Fruit fly (Drosophila melanogaster): ENCODE data around the gene Vps15.

Gene Vps15

DNA sequence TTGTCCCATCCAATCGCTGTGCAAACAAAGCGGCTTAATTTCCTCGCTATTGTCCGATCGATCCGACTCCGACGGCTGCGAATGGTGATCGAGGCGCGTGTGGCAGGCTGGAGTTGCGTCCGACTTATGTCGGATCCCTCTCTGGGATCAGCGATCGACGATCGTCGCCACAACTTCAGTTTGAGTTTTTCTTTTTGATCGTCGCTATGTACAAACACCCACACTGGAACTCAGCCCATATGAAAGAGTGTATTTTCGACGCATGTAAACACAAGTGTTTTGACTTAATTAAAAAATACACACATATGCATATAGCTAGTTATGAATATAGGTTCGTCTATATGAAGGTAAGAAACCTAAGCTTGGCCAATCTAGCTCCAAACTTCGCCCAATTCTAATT is 18.4 kb upstream of the Vps15 start, which contains the start of gene sage:
TSS of gene sage (minus strand) at position 101 of the 400 bp plus-strand sequence.
- TF ChIP-seq sage (GFP tag; optimal IDR thresholded peaks at IDR 0.05) (no peak), HLH106 (tag; optimal IDR thresholded peaks at IDR 0.05) (no peak), Mio (GFP tag; optimal IDR thresholded peaks at IDR 0.05) (no peak), Hr78 (GFP tag; optimal IDR thresholded peaks at IDR 0.05) (no peak), Myc (optimal IDR thresholded peaks at IDR 0.05) (no peak), Dfd (GFP tag; optimal IDR thresholded peaks at IDR 0.05) (no peak), sv (GFP tag; optimal IDR thresholded peaks at IDR 0.05) (no peak), Hnf4 (GFP tag; optimal IDR thresholded peaks at IDR 0.05) (no peak), Rel (GFP tag; optimal IDR thresholded peaks at IDR 0.05) (no peak), Rel (tag; optimal IDR thresholded peaks at IDR 0.05) (no peak), OdsH (GFP tag; optimal IDR thresholded peaks at IDR 0.05) (no peak), GATAd (GFP tag; optimal IDR thresholded peaks at IDR 0.05) (no peak), N (GFP tag; optimal IDR thresholded peaks at IDR 0.05) (no peak), foxo (GFP tag; optimal IDR thresholded peaks at IDR 0.05) (no peak), Hr83 (GFP tag; optimal IDR thresholded peaks at IDR 0.05; ENCODE audit: poor library complexity, severe bottlenecking) (no peak), CrebA (GFP tag; optimal IDR thresholded peaks at IDR 0.05; ENCODE audit: borderline replicate concordance) (no peak), br (GFP tag; optimal IDR thresholded peaks at IDR 0.05) (no peak), Sp1 (GFP tag; optimal IDR thresholded peaks at IDR 0.05) (no peak), lola (GFP tag; optimal IDR thresholded peaks at IDR 0.05) (no peak), h (GFP tag; optimal IDR thresholded peaks at IDR 0.05) (no peak)

DNA sequence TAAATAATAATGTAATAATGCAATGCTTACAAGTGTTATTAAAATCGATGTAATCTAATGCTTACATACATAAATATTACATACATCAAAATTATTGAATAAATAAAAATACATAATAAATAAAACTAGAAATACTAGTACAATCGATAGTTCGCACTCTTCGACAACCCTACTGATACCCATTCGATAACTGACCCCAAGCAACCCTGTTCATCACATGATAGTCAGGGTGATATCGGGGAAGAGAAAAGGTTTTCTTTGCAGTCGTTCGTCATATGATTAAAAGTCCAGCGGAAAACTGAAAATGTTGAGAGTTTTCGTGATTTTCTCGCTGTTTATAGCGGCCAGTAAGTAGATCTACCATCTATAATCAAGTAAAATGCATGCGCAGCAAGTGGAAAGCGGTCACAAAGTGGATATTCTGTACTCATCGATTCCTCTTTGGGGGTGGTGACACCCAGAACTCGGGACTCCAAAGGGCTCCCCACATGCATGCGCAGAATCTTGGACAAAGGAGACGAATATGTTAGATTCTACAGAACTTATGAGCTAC is 14.8 kb upstream of the Vps15 start, which contains the start of gene ATP6AP2:
TSS of gene ATP6AP2 (plus strand) at position 218 of the 553 bp plus-strand sequence.
- TF ChIP-seq Dfd (GFP tag; optimal IDR thresholded peaks at IDR 0.05) (no peak), Rel (GFP tag; optimal IDR thresholded peaks at IDR 0.05) (no peak), Rel (tag; optimal IDR thresholded peaks at IDR 0.05) (peak; percentile 61), tai (GFP tag; optimal IDR thresholded peaks at IDR 0.05) (no peak), Dif (GFP tag; optimal IDR thresholded peaks at IDR 0.05; ENCODE audit: partially characterized antibody) (peak; percentile 3), h (GFP tag; optimal IDR thresholded peaks at IDR 0.05) (no peak), br (GFP tag; optimal IDR thresholded peaks at IDR 0.05) (no peak), GATAd (GFP tag; optimal IDR thresholded peaks at IDR 0.05) (no peak), sv (GFP tag; optimal IDR thresholded peaks at IDR 0.05) (peak; percentile 33), rgr (GFP tag; optimal IDR thresholded peaks at IDR 0.05) (no peak), Jra (GFP tag; optimal IDR thresholded peaks at IDR 0.05) (peak; percentile 28), HLH106 (tag; optimal IDR thresholded peaks at IDR 0.05) (peak; percentile 69), usp (GFP tag; optimal IDR thresholded peaks at IDR 0.05) (no peak), CG9705 (GFP tag; optimal IDR thresholded peaks at IDR 0.05) (peak; percentile 20), pan (optimal IDR thresholded peaks at IDR 0.05) (no peak), Mio (GFP tag; optimal IDR thresholded peaks at IDR 0.05) (no peak), OdsH (GFP tag; optimal IDR thresholded peaks at IDR 0.05) (peak; percentile 40), Hnf4 (GFP tag; optimal IDR thresholded peaks at IDR 0.05) (peak; percentile 68), Sp1 (GFP tag; optimal IDR thresholded peaks at IDR 0.05) (peak; percentile 63), dsf (GFP tag; optimal IDR thresholded peaks at IDR 0.05; ENCODE audit: borderline replicate concordance) (no peak), Hr78 (GFP tag; optimal IDR thresholded peaks at IDR 0.05) (no peak), Vsx2 (GFP tag; optimal IDR thresholded peaks at IDR 0.05; ENCODE audit: partially characterized antibody) (no peak), Hr83 (GFP tag; optimal IDR thresholded peaks at IDR 0.05; ENCODE audit: poor library complexity, severe bottlenecking) (peak; percentile 57), psq (GFP tag; optimal IDR thresholded peaks at IDR 0.05) (peak; percentile 19)

DNA sequence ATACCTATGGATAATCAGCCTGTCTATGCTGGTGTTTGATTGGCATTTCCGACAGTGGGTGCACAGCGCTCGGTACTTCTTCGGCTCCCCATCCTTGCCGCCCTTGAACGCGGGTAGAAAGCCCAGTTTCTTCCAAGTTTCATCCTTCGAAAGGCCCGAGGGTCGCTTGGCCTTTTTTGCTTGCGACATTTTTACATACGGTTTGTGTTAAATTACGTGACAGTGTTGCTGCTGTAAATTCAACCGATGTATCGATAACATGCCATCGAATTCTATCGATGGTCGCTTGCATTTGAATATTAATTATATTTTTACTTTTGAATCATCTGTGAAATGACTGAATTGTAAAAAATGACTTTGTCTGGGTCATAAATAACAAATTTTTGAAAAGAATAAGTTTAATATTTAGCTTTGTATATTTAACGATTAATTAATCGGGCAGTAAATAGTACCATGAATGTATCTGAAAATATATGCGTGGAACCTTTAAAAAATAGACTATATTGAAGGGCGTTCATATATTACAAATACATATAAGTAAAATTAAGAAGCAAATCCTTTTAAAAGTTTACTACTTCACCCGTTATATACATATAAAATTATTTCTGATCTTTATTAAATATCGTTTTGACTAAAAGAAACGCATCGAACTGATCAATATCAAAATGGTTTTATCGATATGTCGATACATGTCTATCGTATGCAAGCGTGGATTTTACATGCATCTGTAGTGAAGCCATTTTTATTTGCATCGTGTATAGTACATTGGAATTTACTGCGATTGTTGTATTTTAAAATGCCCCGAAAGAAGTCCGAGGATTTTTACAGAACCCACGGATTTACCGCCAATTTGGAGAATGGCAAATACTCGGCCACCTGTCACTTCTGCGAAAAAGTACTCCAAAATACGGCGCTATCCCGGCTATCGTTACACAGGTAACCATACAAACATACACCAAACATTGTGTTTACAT is 12.9 kb upstream of the Vps15 start, which contains the start of the genes Ibf2 and Ibf1:
TSS of gene Ibf2 (minus strand) at position 250 of the 974 bp plus-strand sequence.
TSS of gene Ibf1 (plus strand) at position 713 of the 974 bp plus-strand sequence.
- peak; percentile 21 for TF ChIP-seq woc (GFP tag; optimal IDR thresholded peaks at IDR 0.05)
- no peak for TF ChIP-seq Hr83 (GFP tag; optimal IDR thresholded peaks at IDR 0.05; ENCODE audit: poor library complexity, severe bottlenecking)

- no peak for TF ChIP-seq fru (GFP tag; optimal IDR thresholded peaks at IDR 0.05)
Observed at dm6 chr3R:9257616-9258015, 11.9 kb upstream of the Vps15 start, which contains the start of gene CG16736. TSS of gene CG16736 (minus strand) at chr3R:9257716.

Data from whole organism, wandering third instar larva.